Worm (Caenorhabditis elegans) whole organism, early embryonic: ENCODE data around the gene igcm-1.

Experiments used
- B0310.2 ChIP-seq: sonication (generic microtip); optimal IDR thresholded peaks from 2 replicates; lab custom pipeline; 2016; ENCODE audit warnings: mild to moderate bottlenecking, missing genetic modification characterization, missing compliant biosample characterization
- F13C5.2 ChIP-seq: sonication (generic microtip); optimal IDR thresholded peaks from 2 replicates; lab custom pipeline; 2017; ENCODE audit warnings: mild to moderate bottlenecking, missing genetic modification characterization, inconsistent platforms, missing compliant biosample characterization
- aly-1 ChIP-seq: sonication (generic microtip); optimal IDR thresholded peaks from 2 replicates; lab custom pipeline; 2016; ENCODE audit warnings: missing genetic modification characterization, missing compliant biosample characterization
- ama-1 ChIP-seq: fragments of 150-350 bp; optimal IDR thresholded peaks from 2 replicates; lab custom pipeline; 2014
- ceh-13 ChIP-seq: fragments of 200-800 bp; sonication (Bioruptor generic); optimal IDR thresholded peaks from 2 replicates; lab custom pipeline; 2018; ENCODE audit warnings: mild to moderate bottlenecking, missing genetic modification characterization, missing compliant biosample characterization
- ceh-36 ChIP-seq: sonication (generic microtip); optimal IDR thresholded peaks from 2 replicates; lab custom pipeline; 2016; ENCODE audit warnings: missing genetic modification characterization, inconsistent platforms, missing compliant biosample characterization
- ets-7 ChIP-seq: sonication (generic microtip); optimal IDR thresholded peaks from 2 replicates; lab custom pipeline; 2016; ENCODE audit warnings: missing genotype, missing genetic modification characterization, missing compliant biosample characterization
- flt-1 ChIP-seq: fragments of 200-800 bp; sonication (Bioruptor generic); IDR thresholded peaks from 2 replicates; pipeline ENCODE4 v1.3.6; 2022; ENCODE audit warnings: missing genetic modification characterization, missing compliant biosample characterization
- hmbx-1 ChIP-seq: sonication (generic microtip); optimal IDR thresholded peaks from 2 replicates; lab custom pipeline; 2016; ENCODE audit warnings: mild to moderate bottlenecking, missing genetic modification characterization, missing compliant biosample characterization
- hmg-4 ChIP-seq: fragments of 200-800 bp; sonication (Bioruptor generic); optimal IDR thresholded peaks from 2 replicates; lab custom pipeline; 2018; ENCODE audit warnings: mild to moderate bottlenecking, missing genetic modification characterization, missing compliant biosample characterization
- hnd-1 ChIP-seq: sonication (generic microtip); optimal IDR thresholded peaks from 2 replicates; lab custom pipeline; 2016; ENCODE audit warnings: missing genetic modification characterization, missing compliant biosample characterization
- pes-1 ChIP-seq: fragments of 200-800 bp; sonication (Bioruptor generic); IDR thresholded peaks from 2 replicates; pipeline ENCODE4 v1.3.6; 2022; ENCODE audit warnings: missing genetic modification reagents, missing genetic modification characterization, missing compliant biosample characterization
- scrt-1 ChIP-seq: fragments of 200-800 bp; sonication (Bioruptor generic); IDR thresholded peaks from 2 replicates; pipeline ENCODE4 v1.3.6; 2022; ENCODE audit warnings: missing genetic modification characterization, missing compliant biosample characterization
- sea-1 ChIP-seq: fragments of 200-800 bp; sonication (Bioruptor generic); conservative IDR thresholded peaks from 2 replicates; pipeline ENCODE4 v1.3.6; 2022; ENCODE audit warnings: missing genetic modification characterization, missing compliant biosample characterization
- tbx-11 ChIP-seq: fragments of 200-800 bp; sonication (Bioruptor generic); IDR thresholded peaks from 2 replicates; pipeline ENCODE4 v1.3.6; 2022; ENCODE audit warnings: missing genetic modification characterization, missing compliant biosample characterization
- tbx-37 ChIP-seq: fragments of 200-800 bp; sonication (Bioruptor generic); conservative IDR thresholded peaks from 2 replicates; pipeline ENCODE4 v1.3.6; 2022; ENCODE audit warnings: missing genetic modification reagents, missing genetic modification characterization, missing compliant biosample characterization
- tra-4 ChIP-seq: sonication (generic microtip); optimal IDR thresholded peaks from 2 replicates; lab custom pipeline; 2017; ENCODE audit warnings: missing genetic modification characterization, missing compliant biosample characterization

igcm-1 gene

ce11 chrX:851421-851820 is at the start of gene igcm-1:
TSS of gene igcm-1 (minus strand) at chrX:851521.
- TF ChIP-seq ama-1 (lab: Kevin White, UChicago) (no peak), ets-7 (tag; lab: Kevin White, UChicago) (no peak), aly-1 (tag; lab: Kevin White, UChicago) (no peak), tra-4 (tag; lab: Kevin White, UChicago) (no peak), hnd-1 (tag; lab: Kevin White, UChicago) (no peak), tbx-37 (GFP tag; lab: Robert Waterston, UW) (no peak), sea-1 (no peak), pes-1 (GFP tag; lab: Robert Waterston, UW) (no peak), hmg-4 (GFP tag; lab: Kevin White, UChicago) (no peak), ceh-13 (GFP tag; lab: Kevin White, UChicago) (no peak), tbx-11 (GFP tag; lab: Robert Waterston, UW) (no peak), scrt-1 (GFP tag; lab: Robert Waterston, UW) (no peak)

- TF ChIP-seq hmbx-1 (tag; lab: Kevin White, UChicago) (no peak), ceh-13 (GFP tag; lab: Kevin White, UChicago) (no peak), tbx-11 (GFP tag; lab: Robert Waterston, UW) (no peak), hnd-1 (tag; lab: Kevin White, UChicago) (no peak), tbx-37 (GFP tag; lab: Robert Waterston, UW) (no peak)
These were observed 46.6 kb upstream of the igcm-1 start, which contains the start of gene mab-7 for ce11 chrX:897948-898347. TSS of gene mab-7 (minus strand) at chrX:898048.

ce11 chrX:888294-888693 is 37.0 kb upstream of the igcm-1 start, which contains the start of gene mam-1:
TSS of gene mam-1 (minus strand) at chrX:888394.
- TF ChIP-seq pes-1 (GFP tag; lab: Robert Waterston, UW) (no peak), ets-7 (tag; lab: Kevin White, UChicago) (no peak), hmbx-1 (tag; lab: Kevin White, UChicago) (no peak), B0310.2 (tag; lab: Kevin White, UChicago) (no peak), aly-1 (tag; lab: Kevin White, UChicago) (no peak), flt-1 (GFP tag; lab: Robert Waterston, UW) (no peak), hnd-1 (tag; lab: Kevin White, UChicago) (no peak), sea-1 (no peak), ama-1 (lab: Kevin White, UChicago) (no peak), tbx-11 (GFP tag; lab: Robert Waterston, UW) (no peak), hmg-4 (GFP tag; lab: Kevin White, UChicago) (no peak), F13C5.2 (tag; lab: Kevin White, UChicago) (no peak), tbx-37 (GFP tag; lab: Robert Waterston, UW) (no peak)

ce11 chrX:880367-880766 is 29.0 kb upstream of the igcm-1 start, which contains the start of gene ZC13.2:
TSS of gene ZC13.2 (plus strand) at chrX:880667.
- TF ChIP-seq ets-7 (tag; lab: Kevin White, UChicago) (no peak), aly-1 (tag; lab: Kevin White, UChicago) (no peak), ceh-13 (GFP tag; lab: Kevin White, UChicago) (no peak), flt-1 (GFP tag; lab: Robert Waterston, UW) (no peak), tra-4 (tag; lab: Kevin White, UChicago) (no peak), tbx-37 (GFP tag; lab: Robert Waterston, UW) (no peak), B0310.2 (tag; lab: Kevin White, UChicago) (no peak), sea-1 (no peak), hnd-1 (tag; lab: Kevin White, UChicago) (no peak), ceh-36 (no peak)

ce11 chrX:876935-877334 is 25.6 kb upstream of the igcm-1 start, which contains the start of gene ZC13.1:
TSS of gene ZC13.1 (plus strand) at chrX:877239.
- no peak for TF ChIP-seq hmbx-1 (tag; lab: Kevin White, UChicago)
- peak; percentile 54 for TF ChIP-seq F13C5.2 (tag; lab: Kevin White, UChicago)
- no peak for TF ChIP-seq ceh-13 (GFP tag; lab: Kevin White, UChicago)
- TF ChIP-seq hmg-4 (GFP tag; lab: Kevin White, UChicago) = peak; percentile 62

- no peak for TF ChIP-seq ceh-13 (GFP tag; lab: Kevin White, UChicago)
- TF ChIP-seq tra-4 (tag; lab: Kevin White, UChicago) = no peak
- TF ChIP-seq ceh-36 = no peak
- no peak for TF ChIP-seq sea-1
- TF ChIP-seq flt-1 (GFP tag; lab: Robert Waterston, UW) = no peak
- no peak for TF ChIP-seq B0310.2 (tag; lab: Kevin White, UChicago)
- no peak for TF ChIP-seq hnd-1 (tag; lab: Kevin White, UChicago)
- no peak for TF ChIP-seq tbx-37 (GFP tag; lab: Robert Waterston, UW)
- no peak for TF ChIP-seq ama-1 (lab: Kevin White, UChicago)
- no peak for TF ChIP-seq pes-1 (GFP tag; lab: Robert Waterston, UW)
- TF ChIP-seq ets-7 (tag; lab: Kevin White, UChicago) = no peak
- no peak for TF ChIP-seq F13C5.2 (tag; lab: Kevin White, UChicago)
- TF ChIP-seq tbx-11 (GFP tag; lab: Robert Waterston, UW) = no peak
- TF ChIP-seq hmg-4 (GFP tag; lab: Kevin White, UChicago) = no peak
- TF ChIP-seq scrt-1 (GFP tag; lab: Robert Waterston, UW) = no peak
- no peak for TF ChIP-seq aly-1 (tag; lab: Kevin White, UChicago)
These were observed 22.3 kb upstream of the igcm-1 start for ce11 chrX:873634-874033.

- no peak for TF ChIP-seq sea-1
- no peak for TF ChIP-seq ama-1 (lab: Kevin White, UChicago)
- no peak for TF ChIP-seq ets-7 (tag; lab: Kevin White, UChicago)
These were observed 20.8 kb upstream of the igcm-1 start, which contains the start of gene F56F10.1 for ce11 chrX:871957-872715. TSS of gene F56F10.1 (plus strand) at chrX:872603.
